Fruit fly (Drosophila melanogaster): ENCODE data around the gene Atet.

Atet gene

DNA sequence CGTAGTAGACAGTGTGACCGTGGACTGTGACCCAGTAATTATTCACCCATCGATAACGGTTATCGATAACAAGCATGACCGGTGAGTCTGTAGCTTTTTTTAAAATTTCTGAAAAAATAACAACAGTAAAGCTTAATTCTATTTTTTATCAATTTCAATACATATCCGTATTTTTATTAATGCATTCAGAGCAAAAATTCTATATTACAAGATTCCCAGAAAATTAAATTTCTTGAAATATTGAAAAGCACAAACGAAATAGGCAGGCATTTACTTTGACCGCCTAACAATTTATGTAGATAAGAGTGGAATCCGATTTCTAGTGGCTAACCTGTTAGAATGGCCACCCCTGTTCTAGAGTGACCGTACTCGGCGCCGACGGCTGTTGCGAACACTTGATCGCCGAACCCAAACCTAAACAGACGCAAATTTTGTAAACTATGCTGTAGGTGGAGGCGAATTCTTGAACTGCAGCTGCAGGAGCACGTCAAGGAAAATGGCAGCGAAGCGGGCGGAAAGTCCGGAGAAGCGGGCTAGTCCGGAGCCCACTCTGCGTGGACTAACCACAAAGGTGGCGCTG, 60.2 kb downstream of the Atet start, which contains the start of gene CG3652 (continued):
- TF ChIP-seq CG1647 (GFP tag; optimal IDR thresholded peaks at IDR 0.05): no peak
- TF ChIP-seq abd-A (tag; optimal IDR thresholded peaks at IDR 0.05): no peak
- TF ChIP-seq ci (GFP tag; IDR thresholded peaks at IDR 0.05): no peak
- TF ChIP-seq Lim3 (GFP tag; IDR thresholded peaks at IDR 0.05): no peak
- TF ChIP-seq Xrp1 (GFP tag; IDR thresholded peaks at IDR 0.05): no peak
- TF ChIP-seq bbx (GFP tag; IDR thresholded peaks at IDR 0.05; ENCODE audit: partially characterized antibody): 0 out of 2 replicates have a peak, but pooled peaks have one; percentile 14
- TF ChIP-seq Nf-YA (GFP tag; IDR thresholded peaks at IDR 0.05): no peak
- TF ChIP-seq CG2875 (GFP tag; optimal IDR thresholded peaks at IDR 0.05): no peak
- no peak for TF ChIP-seq vnd (GFP tag; IDR thresholded peaks at IDR 0.05; ENCODE audit: partially characterized antibody)
- no peak for TF ChIP-seq fru (optimal IDR thresholded peaks at IDR 0.05)
- no peak for TF ChIP-seq nau (GFP tag; optimal IDR thresholded peaks at IDR 0.05)
- no peak for TF ChIP-seq usp (GFP tag; optimal IDR thresholded peaks at IDR 0.05)
- TF ChIP-seq Hr39 (optimal IDR thresholded peaks at IDR 0.05): no peak
- no peak for TF ChIP-seq repo (GFP tag; optimal IDR thresholded peaks at IDR 0.05)
- no peak for TF ChIP-seq CG9876 (GFP tag; optimal IDR thresholded peaks at IDR 0.05)
- TF ChIP-seq al (GFP tag; IDR thresholded peaks at IDR 0.05): peak; percentile 20; the same call in 1 of the 2 replicates
- TF ChIP-seq salm (tag; optimal IDR thresholded peaks at IDR 0.05): no peak
- TF ChIP-seq nmo (GFP tag; optimal IDR thresholded peaks at IDR 0.05): peak; percentile 61
- TF ChIP-seq Dll (GFP tag; IDR thresholded peaks at IDR 0.05; ENCODE audit: partially characterized antibody): peak; percentile 62; the same call in 3 of the 4 replicates
- no peak for TF ChIP-seq dmrt99B (tag; optimal IDR thresholded peaks at IDR 0.05)
- peak; percentile 61 for TF ChIP-seq trem (tag; optimal IDR thresholded peaks at IDR 0.05)
- no peak for TF ChIP-seq fd64A (GFP tag; optimal IDR thresholded peaks at IDR 0.05)
- no peak for TF ChIP-seq cad (GFP tag; optimal IDR thresholded peaks at IDR 0.05)
- TF ChIP-seq ftz-f1 (GFP tag; optimal IDR thresholded peaks at IDR 0.05): no peak
- no peak for TF ChIP-seq CG8478 (optimal IDR thresholded peaks at IDR 0.05)
- no peak for TF ChIP-seq Gsc (GFP tag; IDR thresholded peaks at IDR 0.05)
- TF ChIP-seq CG30020 (tag; optimal IDR thresholded peaks at IDR 0.05): peak; percentile 53
- TF ChIP-seq dmrt11E (tag; optimal IDR thresholded peaks at IDR 0.05): peak; percentile 23
- no peak for TF ChIP-seq CG43689 (GFP tag; IDR thresholded peaks at IDR 0.05)
- no peak for TF ChIP-seq so (GFP tag; IDR thresholded peaks at IDR 0.05)
- peak; percentile 36 for TF ChIP-seq mam (GFP tag; optimal IDR thresholded peaks at IDR 0.05)
- 0 out of 3 replicates have a peak, but pooled peaks have one; percentile 14 for TF ChIP-seq Opbp (GFP tag; IDR thresholded peaks at IDR 0.05; ENCODE audit: partially characterized antibody)
- TF ChIP-seq CG13296 (GFP tag; optimal IDR thresholded peaks at IDR 0.05): no peak
- peak; percentile 58 for TF ChIP-seq Ets97D (GFP tag; optimal IDR thresholded peaks at IDR 0.05)
- peak; percentile 53 for TF ChIP-seq zfh2 (GFP tag; optimal IDR thresholded peaks at IDR 0.05)
- no peak for TF ChIP-seq otp (GFP tag; IDR thresholded peaks at IDR 0.05)
- no peak for TF ChIP-seq Hr51 (GFP tag; optimal IDR thresholded peaks at IDR 0.05)
- TF ChIP-seq NfI (GFP tag; optimal IDR thresholded peaks at IDR 0.05): no peak
- TF ChIP-seq CG15601 (tag; optimal IDR thresholded peaks at IDR 0.05): no peak
- TF ChIP-seq CG9215 (GFP tag; IDR thresholded peaks at IDR 0.05): no peak
- no peak for TF ChIP-seq CG30431 (GFP tag; optimal IDR thresholded peaks at IDR 0.05)
- no peak for TF ChIP-seq eyg (GFP tag; optimal IDR thresholded peaks at IDR 0.05)
- no peak for TF ChIP-seq bigmax (GFP tag; optimal IDR thresholded peaks at IDR 0.05)
- peak; percentile 47 for TF ChIP-seq slp2 (GFP tag; optimal IDR thresholded peaks at IDR 0.05)
- TF ChIP-seq pzg (GFP tag; optimal IDR thresholded peaks at IDR 0.05): peak; percentile 47
- TF ChIP-seq CG6272 (GFP tag; IDR thresholded peaks at IDR 0.05): no peak
- peak; percentile 42 for TF ChIP-seq CG9437 (GFP tag; optimal IDR thresholded peaks at IDR 0.05)
- peak in 1 of 2 experiments; percentile 50 for TF ChIP-seq crp (GFP tag; optimal IDR thresholded peaks at IDR 0.05)
- TF ChIP-seq CG8089 (GFP tag; optimal IDR thresholded peaks at IDR 0.05): no peak
- TF ChIP-seq CG6254 (GFP tag; optimal IDR thresholded peaks at IDR 0.05): no peak
- TF ChIP-seq H15 (GFP tag; IDR thresholded peaks at IDR 0.05): no peak
- TF ChIP-seq H2.0 (GFP tag; IDR thresholded peaks at IDR 0.05): no peak

Data from whole organism, embryonic.